Fruit fly (Drosophila melanogaster): ENCODE measurements around the gene CG13995.

Gene CG13995

DNA sequence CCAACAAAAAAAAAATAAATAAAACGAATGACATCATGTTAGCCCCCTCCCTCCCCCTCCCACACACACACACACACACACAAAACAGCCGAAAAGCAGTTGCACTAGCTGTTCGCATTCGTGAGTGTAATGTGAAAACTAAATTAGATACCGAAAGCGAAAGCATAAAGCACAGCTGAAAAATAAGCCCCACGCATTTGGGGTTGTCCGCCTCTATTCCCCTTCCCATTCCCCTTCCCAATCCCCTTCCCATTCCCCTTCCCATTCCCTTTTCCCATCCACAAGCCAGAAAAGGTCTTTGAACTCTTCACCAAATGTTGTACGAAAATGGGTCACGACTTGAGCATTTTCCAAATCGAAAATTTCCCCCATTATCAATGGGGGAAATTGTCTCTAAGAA is 21.2 kb downstream of the CG13995 start:
- TF ChIP-seq cnc (optimal IDR thresholded peaks at IDR 0.05) (no peak), CG33017 (tag; optimal IDR thresholded peaks at IDR 0.05) (no peak), Crg-1 (GFP tag; optimal IDR thresholded peaks at IDR 0.05) (no peak), bab1 (GFP tag; optimal IDR thresholded peaks at IDR 0.05) (no peak), CG11617 (GFP tag; optimal IDR thresholded peaks at IDR 0.05) (no peak), CG7045 (GFP tag; optimal IDR thresholded peaks at IDR 0.05) (no peak)

DNA sequence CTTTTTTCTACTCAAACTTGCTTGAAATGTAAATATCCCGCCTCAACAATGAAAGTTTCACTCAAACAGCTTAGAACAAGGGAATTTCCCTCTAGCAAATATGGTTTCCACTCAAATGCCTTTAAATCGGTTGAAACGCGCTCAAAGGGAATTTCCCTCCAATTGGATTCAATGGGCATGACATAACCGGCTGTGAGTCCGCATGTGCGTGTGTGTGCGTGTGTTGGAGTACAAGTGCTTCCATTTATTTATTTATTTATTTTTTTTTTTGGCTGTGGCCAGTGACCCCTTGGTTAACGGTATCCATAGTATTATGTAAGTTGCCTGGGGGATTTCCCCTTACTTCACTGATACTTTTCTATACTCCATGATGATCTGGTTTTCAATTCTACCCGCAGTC is 22.0 kb downstream of the CG13995 start:
- no peak for TF ChIP-seq bab1 (GFP tag; optimal IDR thresholded peaks at IDR 0.05)
- no peak for TF ChIP-seq toe (GFP tag; optimal IDR thresholded peaks at IDR 0.05)
- TF ChIP-seq pad (GFP tag; optimal IDR thresholded peaks at IDR 0.05): no peak
- no peak for TF ChIP-seq CG1620 (GFP tag; optimal IDR thresholded peaks at IDR 0.05)
- TF ChIP-seq Crg-1 (GFP tag; optimal IDR thresholded peaks at IDR 0.05): no peak
- no peak for TF ChIP-seq CG11617 (GFP tag; optimal IDR thresholded peaks at IDR 0.05)
- no peak for TF ChIP-seq CG5204 (GFP tag; optimal IDR thresholded peaks at IDR 0.05)
- TF ChIP-seq Hr96 (GFP tag; optimal IDR thresholded peaks at IDR 0.05): no peak
- no peak for TF ChIP-seq cnc (optimal IDR thresholded peaks at IDR 0.05)
- TF ChIP-seq kay (GFP tag; ENCODE audit: borderline replicate concordance): no peak
- no peak for TF ChIP-seq CG14711 (tag; optimal IDR thresholded peaks at IDR 0.05)
- no peak for TF ChIP-seq CG12768 (GFP tag; optimal IDR thresholded peaks at IDR 0.05)
- no peak for TF ChIP-seq Mnt (GFP tag; optimal IDR thresholded peaks at IDR 0.05)
- TF ChIP-seq CG7045 (GFP tag; optimal IDR thresholded peaks at IDR 0.05): no peak
- no peak for TF ChIP-seq CG7101 (tag; optimal IDR thresholded peaks at IDR 0.05)
- TF ChIP-seq Clk (GFP tag; optimal IDR thresholded peaks at IDR 0.05): no peak
- TF ChIP-seq tj (GFP tag; optimal IDR thresholded peaks at IDR 0.05): no peak
- TF ChIP-seq ovo (GFP tag; optimal IDR thresholded peaks at IDR 0.05): no peak
- TF ChIP-seq CG33017 (tag; optimal IDR thresholded peaks at IDR 0.05): no peak

DNA sequence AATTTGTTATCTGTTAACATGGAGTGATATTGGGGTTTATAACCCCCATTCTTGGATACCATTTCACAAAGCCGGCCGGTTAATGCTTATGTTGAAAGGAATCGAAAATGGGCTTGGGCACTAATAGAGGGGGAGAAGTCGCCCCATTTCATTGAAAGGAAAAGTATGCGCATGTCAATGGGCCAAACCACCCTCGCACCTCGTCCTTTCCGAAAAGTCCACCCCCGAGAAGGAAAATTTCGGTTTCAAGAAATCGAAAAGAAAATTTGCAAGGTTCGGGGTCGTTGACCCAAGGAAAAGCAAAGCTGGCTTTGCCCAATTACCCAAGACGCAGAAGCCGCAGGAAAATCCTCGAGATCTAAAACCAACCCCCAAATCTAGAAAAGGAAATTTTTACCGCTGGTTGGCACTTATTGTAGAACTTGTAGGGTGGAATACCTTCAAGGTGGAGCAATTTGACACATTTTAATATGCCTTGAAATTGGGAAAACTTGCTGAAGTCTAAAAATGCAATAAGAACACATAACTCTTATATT is 22.8 kb downstream of the CG13995 start:
- no peak for TF ChIP-seq pad (GFP tag; optimal IDR thresholded peaks at IDR 0.05)
- no peak for TF ChIP-seq Hr96 (GFP tag; optimal IDR thresholded peaks at IDR 0.05)
- TF ChIP-seq Mnt (GFP tag; optimal IDR thresholded peaks at IDR 0.05): no peak
- TF ChIP-seq CG1620 (GFP tag; optimal IDR thresholded peaks at IDR 0.05): no peak
- no peak for TF ChIP-seq CG5204 (GFP tag; optimal IDR thresholded peaks at IDR 0.05)
- no peak for TF ChIP-seq ovo (GFP tag; optimal IDR thresholded peaks at IDR 0.05)
- no peak for TF ChIP-seq Crg-1 (GFP tag; optimal IDR thresholded peaks at IDR 0.05)

DNA sequence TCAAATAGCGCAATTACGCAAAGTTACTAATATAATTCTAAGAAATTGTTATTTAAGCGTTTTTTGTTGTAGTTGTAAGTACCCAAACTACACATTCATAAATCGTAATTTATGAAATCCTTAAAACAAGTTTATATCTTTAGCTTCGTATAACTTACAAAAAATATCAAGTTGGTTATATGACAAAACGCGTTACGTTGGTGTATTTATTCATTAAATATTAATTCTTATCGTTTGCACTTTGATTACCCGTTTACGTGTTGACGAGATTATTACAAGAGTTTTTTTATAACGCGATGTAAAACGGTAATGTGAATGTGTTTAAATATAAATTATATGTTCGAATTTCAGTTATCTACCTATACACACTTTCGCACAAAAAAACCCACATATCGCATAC is 23.5 kb downstream of the CG13995 start:
- TF ChIP-seq bab1 (GFP tag; optimal IDR thresholded peaks at IDR 0.05): no peak
- no peak for TF ChIP-seq CG11617 (GFP tag; optimal IDR thresholded peaks at IDR 0.05)
- TF ChIP-seq CG7101 (tag; optimal IDR thresholded peaks at IDR 0.05): no peak
- peak; percentile 98 for TF ChIP-seq kay (GFP tag; ENCODE audit: borderline replicate concordance)

DNA sequence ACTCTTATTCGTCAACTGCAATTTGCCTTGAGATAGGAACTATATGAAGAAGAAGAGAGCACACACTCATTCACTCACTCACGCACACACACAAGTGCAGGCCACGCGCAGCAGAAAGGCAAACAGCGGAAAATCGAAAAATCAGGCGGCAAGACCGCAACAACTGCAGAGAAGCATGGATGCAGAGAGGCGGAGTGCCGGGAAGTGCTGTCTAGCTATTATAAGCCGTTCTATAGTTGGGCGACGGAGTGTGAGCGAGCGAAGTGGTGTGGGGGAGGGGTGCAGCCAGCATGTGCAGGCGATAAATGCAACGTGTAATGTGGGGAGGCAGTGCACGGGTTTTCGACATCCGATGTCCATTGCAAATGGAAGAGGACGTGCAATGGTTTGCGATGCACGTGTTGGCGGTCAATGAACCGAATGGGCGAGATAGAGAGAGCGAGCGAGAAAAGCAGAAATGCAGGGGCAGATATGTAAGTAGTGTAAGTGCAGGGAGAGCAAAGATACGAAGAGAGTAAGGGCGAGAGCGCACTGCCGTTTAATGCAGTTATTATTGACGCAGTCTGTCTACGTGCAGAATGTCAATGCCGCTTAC is 24.8 kb downstream of the CG13995 start:
- TF ChIP-seq CG33017 (tag; optimal IDR thresholded peaks at IDR 0.05) (peak; percentile 55), CG11617 (GFP tag; optimal IDR thresholded peaks at IDR 0.05) (peak; percentile 48), cnc (optimal IDR thresholded peaks at IDR 0.05) (peak in 1 of 2 experiments; percentile 90), kay (GFP tag; ENCODE audit: borderline replicate concordance) (peak; percentile 99), CG7045 (GFP tag; optimal IDR thresholded peaks at IDR 0.05) (peak; percentile 13), Hr96 (GFP tag; optimal IDR thresholded peaks at IDR 0.05) (no peak), Mnt (GFP tag; optimal IDR thresholded peaks at IDR 0.05) (peak; percentile 99), pad (GFP tag; optimal IDR thresholded peaks at IDR 0.05) (peak; percentile 86), CG7101 (tag; optimal IDR thresholded peaks at IDR 0.05) (peak; percentile 40), bab1 (GFP tag; optimal IDR thresholded peaks at IDR 0.05) (peak; percentile 5), CG12768 (GFP tag; optimal IDR thresholded peaks at IDR 0.05) (peak; percentile 91), CG1620 (GFP tag; optimal IDR thresholded peaks at IDR 0.05) (peak; percentile 31), tj (GFP tag; optimal IDR thresholded peaks at IDR 0.05) (peak; percentile 100), CG5204 (GFP tag; optimal IDR thresholded peaks at IDR 0.05) (no peak), ovo (GFP tag; optimal IDR thresholded peaks at IDR 0.05) (peak; percentile 88), CG14711 (tag; optimal IDR thresholded peaks at IDR 0.05) (peak; percentile 18), toe (GFP tag; optimal IDR thresholded peaks at IDR 0.05) (peak; percentile 68), cic (GFP tag; optimal IDR thresholded peaks at IDR 0.05) (peak; percentile 100), Clk (GFP tag; optimal IDR thresholded peaks at IDR 0.05) (peak; percentile 91), Crg-1 (GFP tag; optimal IDR thresholded peaks at IDR 0.05) (peak; percentile 81)

DNA sequence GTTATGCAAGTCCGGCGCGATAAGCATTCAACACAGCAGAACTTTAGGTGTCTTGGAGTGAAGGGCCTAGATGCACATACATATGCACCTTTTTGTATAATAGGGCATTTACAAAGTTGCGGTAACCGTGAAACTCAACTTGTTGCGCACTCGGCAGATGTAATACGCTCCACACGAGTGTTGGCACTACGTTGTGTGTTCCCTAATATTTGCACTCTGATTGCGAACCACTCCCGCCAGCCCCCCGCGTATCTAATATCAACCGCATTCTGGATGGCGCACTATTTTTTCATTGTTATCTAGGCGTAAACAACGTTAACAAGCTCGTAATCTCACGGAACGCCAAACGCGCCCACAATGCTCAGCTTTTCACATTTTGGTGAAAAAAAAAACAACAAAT is 26.2 kb downstream of the CG13995 start:
- TF ChIP-seq Hr96 (GFP tag; optimal IDR thresholded peaks at IDR 0.05): peak; percentile 63
- TF ChIP-seq CG33017 (tag; optimal IDR thresholded peaks at IDR 0.05): peak; percentile 39
- peak; percentile 69 for TF ChIP-seq ovo (GFP tag; optimal IDR thresholded peaks at IDR 0.05)
- peak; percentile 46 for TF ChIP-seq pad (GFP tag; optimal IDR thresholded peaks at IDR 0.05)
- TF ChIP-seq cic (GFP tag; optimal IDR thresholded peaks at IDR 0.05): peak; percentile 97
- TF ChIP-seq tj (GFP tag; optimal IDR thresholded peaks at IDR 0.05): peak; percentile 21
- TF ChIP-seq kay (GFP tag; ENCODE audit: borderline replicate concordance): peak; percentile 85
- peak; percentile 8 for TF ChIP-seq CG5204 (GFP tag; optimal IDR thresholded peaks at IDR 0.05)
- TF ChIP-seq Clk (GFP tag; optimal IDR thresholded peaks at IDR 0.05): peak; percentile 74
- TF ChIP-seq CG11617 (GFP tag; optimal IDR thresholded peaks at IDR 0.05): peak; percentile 22
- no peak for TF ChIP-seq cnc (optimal IDR thresholded peaks at IDR 0.05)
- peak; percentile 62 for TF ChIP-seq CG7101 (tag; optimal IDR thresholded peaks at IDR 0.05)
- TF ChIP-seq CG14711 (tag; optimal IDR thresholded peaks at IDR 0.05): peak; percentile 8
- peak; percentile 74 for TF ChIP-seq CG7045 (GFP tag; optimal IDR thresholded peaks at IDR 0.05)
- TF ChIP-seq CG12768 (GFP tag; optimal IDR thresholded peaks at IDR 0.05): peak; percentile 87
- peak; percentile 70 for TF ChIP-seq toe (GFP tag; optimal IDR thresholded peaks at IDR 0.05)
- TF ChIP-seq Crg-1 (GFP tag; optimal IDR thresholded peaks at IDR 0.05): peak; percentile 52
- TF ChIP-seq CG1620 (GFP tag; optimal IDR thresholded peaks at IDR 0.05): peak; percentile 56
- TF ChIP-seq bab1 (GFP tag; optimal IDR thresholded peaks at IDR 0.05): no peak
- peak; percentile 67 for TF ChIP-seq Mnt (GFP tag; optimal IDR thresholded peaks at IDR 0.05)

All from whole organism, adult.